Fruit fly (Drosophila melanogaster) whole organism, embryonic: ENCODE measurements around the gene CG42819.

ENCODE experiments used
- Bdp1 ChIP-seq: fragments of 200-800 bp; sonication (Bioruptor generic); optimal IDR thresholded peaks from 3 replicates; lab custom pipeline; 2016; ENCODE audit warnings: missing biosample characterization, missing genetic modification characterization
- CG11504 ChIP-seq: fragments of 200-800 bp; sonication (Bioruptor generic); optimal IDR thresholded peaks from 3 replicates; lab custom pipeline; 2019; ENCODE audit warnings: missing biosample characterization, mild to moderate bottlenecking, missing genetic modification characterization, moderate library complexity
- CG11695 ChIP-seq: fragments of 200-800 bp; sonication (Bioruptor generic); IDR thresholded peaks from 3 replicates; pipeline ENCODE4 v1.3.6; 2022; ENCODE audit warnings: missing biosample characterization, missing genetic modification characterization
- CG12744 ChIP-seq: fragments of 200-800 bp; sonication (Bioruptor generic); optimal IDR thresholded peaks from 2 replicates; lab custom pipeline; 2016; ENCODE audit warnings: missing biosample characterization, missing genetic modification characterization
- CG13624 ChIP-seq: fragments of 200-800 bp; sonication (Bioruptor generic); optimal IDR thresholded peaks from 2 replicates; lab custom pipeline; 2016; ENCODE audit warnings: missing biosample characterization, missing genetic modification characterization
- CG17802 ChIP-seq: fragments of 200-800 bp; sonication (Bioruptor generic); optimal IDR thresholded peaks from 2 replicates; lab custom pipeline; 2018; ENCODE audit warnings: missing biosample characterization, mild to moderate bottlenecking, missing genetic modification characterization, moderate library complexity
- CG18619 ChIP-seq: fragments of 200-800 bp; sonication (Bioruptor generic); optimal IDR thresholded peaks from 3 replicates; lab custom pipeline; 2017; ENCODE audit warnings: missing biosample characterization, mild to moderate bottlenecking, missing genetic modification characterization
- CG2678 ChIP-seq: fragments of 200-800 bp; sonication (Bioruptor generic); optimal IDR thresholded peaks from 3 replicates; lab custom pipeline; 2019; ENCODE audit warnings: missing biosample characterization, mild to moderate bottlenecking, missing genetic modification characterization, moderate library complexity
- CG2875 ChIP-seq: fragments of 200-800 bp; sonication (Bioruptor generic); optimal IDR thresholded peaks from 2 replicates; lab custom pipeline; 2017; ENCODE audit warnings: missing biosample characterization, mild to moderate bottlenecking, missing genetic modification characterization, missing genetic modification reagents
- CG4328 ChIP-seq: fragments of 200-800 bp; sonication (Bioruptor generic); optimal IDR thresholded peaks from 3 replicates; lab custom pipeline; 2017; ENCODE audit warnings: missing biosample characterization, missing genetic modification reagents, missing genetic modification characterization
- CG4730 ChIP-seq: fragments of 200-800 bp; sonication (Bioruptor generic); IDR thresholded peaks from 2 replicates; pipeline ENCODE4 v1.3.6; 2022; ENCODE audit warnings: missing biosample characterization, missing genetic modification characterization
- CG4854 ChIP-seq: fragments of 200-800 bp; sonication (Bioruptor generic); optimal IDR thresholded peaks from 2 replicates; lab custom pipeline; 2016; ENCODE audit warnings: missing biosample characterization, missing genetic modification characterization, inconsistent platforms
- CG6654 ChIP-seq: fragments of 200-800 bp; sonication (Bioruptor generic); optimal IDR thresholded peaks from 2 replicates; lab custom pipeline; 2017; ENCODE audit warnings: missing biosample characterization, mild to moderate bottlenecking, missing genetic modification characterization
- CG7928 ChIP-seq: fragments of 200-800 bp; sonication (Bioruptor generic); optimal IDR thresholded peaks from 2 replicates; lab custom pipeline; 2017; ENCODE audit warnings: missing biosample characterization, mild to moderate bottlenecking, missing genetic modification characterization
- CG8089 ChIP-seq: fragments of 200-800 bp; sonication (Bioruptor generic); optimal IDR thresholded peaks from 3 replicates; lab custom pipeline; 2016; ENCODE audit warnings: missing biosample characterization, missing genetic modification characterization
- CG9437 ChIP-seq: fragments of 200-800 bp; sonication (Bioruptor generic); optimal IDR thresholded peaks from 2 replicates; lab custom pipeline; 2018; ENCODE audit warnings: missing biosample characterization, mild to moderate bottlenecking, missing genetic modification characterization
- Camta ChIP-seq: fragments of 200-800 bp; sonication (Bioruptor generic); optimal IDR thresholded peaks from 2 replicates; lab custom pipeline; 2016; ENCODE audit warnings: missing biosample characterization, missing genetic modification characterization
- Dref ChIP-seq: fragments of 200-800 bp; sonication (Bioruptor generic); IDR thresholded peaks from 2 replicates; pipeline ENCODE4 v1.3.6; 2022; ENCODE audit warnings: missing biosample characterization, missing genetic modification characterization
- E2f1 ChIP-seq: fragments of 200-800 bp; sonication (Bioruptor generic); IDR thresholded peaks from 2 replicates; pipeline ENCODE4 v1.3.6; 2022; ENCODE audit warnings: missing biosample characterization, missing genetic modification characterization
- Eip74EF ChIP-seq, 2 experiments: fragments of 200-800 bp in 1 of 2; fragments of >200 bp in 1 of 2; sonication (Bioruptor generic) in 1 of 2; optimal IDR thresholded peaks; 2 replicates each; lab custom pipeline; 2017 to 2019; ENCODE audit warnings: missing biosample characterization in 2 of 2, missing genetic modification characterization in 2 of 2, mild to moderate bottlenecking in 1 of 2, moderate library complexity in 1 of 2
- Fer1 ChIP-seq: fragments of 200-800 bp; sonication (Bioruptor generic); optimal IDR thresholded peaks from 2 replicates; lab custom pipeline; 2017; ENCODE audit warnings: missing biosample characterization, mild to moderate bottlenecking, missing genetic modification characterization
- HLH3B ChIP-seq: fragments of 200-800 bp; sonication (Bioruptor generic); IDR thresholded peaks from 2 replicates; pipeline ENCODE4 v1.3.6; 2022; ENCODE audit warnings: missing biosample characterization, missing genetic modification characterization
- Hmr ChIP-seq: fragments of 200-800 bp; sonication (Bioruptor generic); optimal IDR thresholded peaks from 3 replicates; lab custom pipeline; 2017; ENCODE audit warnings: mild to moderate bottlenecking, missing biosample characterization, missing genetic modification reagents, missing genetic modification characterization
- Kr ChIP-seq: fragments of 200-800 bp; sonication (Bioruptor generic); optimal IDR thresholded peaks from 2 replicates; lab custom pipeline; 2017; ENCODE audit warnings: missing biosample characterization, mild to moderate bottlenecking, missing genetic modification characterization
- Neu2 ChIP-seq: fragments of 200-800 bp; sonication (Bioruptor generic); optimal IDR thresholded peaks from 3 replicates; lab custom pipeline; 2016; ENCODE audit warnings: missing biosample characterization, missing genetic modification characterization, borderline replicate concordance
- NfI ChIP-seq: fragments of 200-800 bp; sonication (Bioruptor generic); optimal IDR thresholded peaks from 3 replicates; lab custom pipeline; 2018; ENCODE audit warnings: missing biosample characterization, mild to moderate bottlenecking, missing genetic modification characterization, moderate library complexity
- Oli ChIP-seq: fragments of 200-800 bp; sonication (Bioruptor generic); optimal IDR thresholded peaks from 2 replicates; lab custom pipeline; 2018; ENCODE audit warnings: missing biosample characterization, mild to moderate bottlenecking, missing genetic modification characterization, moderate library complexity
- Vsx1 ChIP-seq: fragments of 200-800 bp; sonication (Bioruptor generic); optimal IDR thresholded peaks from 2 replicates; lab custom pipeline; 2017; ENCODE audit warnings: missing biosample characterization, mild to moderate bottlenecking, missing genetic modification characterization, missing genetic modification reagents
- bbx ChIP-seq: fragments of 200-800 bp; sonication (Bioruptor generic); IDR thresholded peaks from 2 replicates; pipeline ENCODE4 v1.3.6; 2022; ENCODE audit warnings: missing biosample characterization, missing genetic modification characterization; ENCODE audit not compliant: partially characterized antibody
- bigmax ChIP-seq: fragments of 200-800 bp; sonication (Bioruptor generic); optimal IDR thresholded peaks from 2 replicates; lab custom pipeline; 2018; ENCODE audit warnings: missing biosample characterization, mild to moderate bottlenecking, missing genetic modification characterization
- corto ChIP-seq: fragments of 200-800 bp; sonication (Bioruptor generic); optimal IDR thresholded peaks from 2 replicates; lab custom pipeline; 2016; ENCODE audit warnings: missing biosample characterization, mild to moderate bottlenecking, missing genetic modification characterization, moderate library complexity
- crol ChIP-seq: fragments of 200-800 bp; sonication (Bioruptor generic); IDR thresholded peaks from 2 replicates; pipeline ENCODE4 v1.3.6; 2022; ENCODE audit warnings: missing biosample characterization, missing genetic modification characterization
- dati ChIP-seq: fragments of 200-800 bp; sonication (Bioruptor generic); IDR thresholded peaks from 2 replicates; pipeline ENCODE4 v1.3.6; 2022; ENCODE audit warnings: missing biosample characterization, missing genetic modification characterization
- dpn ChIP-seq, 2 experiments: fragments of 200-800 bp; sonication (Bioruptor generic); optimal IDR thresholded peaks; 3 replicates each; lab custom pipeline; 2016; ENCODE audit warnings: missing biosample characterization in 2 of 2, missing genetic modification characterization in 2 of 2
- dysf ChIP-seq: fragments of 200-800 bp; sonication (Bioruptor generic); IDR thresholded peaks from 3 replicates; pipeline ENCODE4 v1.3.6; 2022; ENCODE audit warnings: missing biosample characterization, missing genetic modification characterization
- ewg ChIP-seq: fragments of 200-800 bp; sonication (Bioruptor generic); optimal IDR thresholded peaks from 3 replicates; lab custom pipeline; 2017; ENCODE audit warnings: mild to moderate bottlenecking, missing biosample characterization, missing genetic modification reagents, missing genetic modification characterization
- her ChIP-seq: fragments of 200-800 bp; sonication (Bioruptor generic); optimal IDR thresholded peaks from 2 replicates; lab custom pipeline; 2016; ENCODE audit warnings: missing biosample characterization, missing genetic modification characterization
- jigr1 ChIP-seq: fragments of 200-800 bp; sonication (Bioruptor generic); IDR thresholded peaks from 3 replicates; pipeline ENCODE4 v1.3.6; 2022; ENCODE audit warnings: missing biosample characterization, missing genetic modification characterization
- kah ChIP-seq: fragments of 200-800 bp; sonication (Bioruptor generic); optimal IDR thresholded peaks from 2 replicates; lab custom pipeline; 2018; ENCODE audit warnings: missing biosample characterization, mild to moderate bottlenecking, missing genetic modification characterization
- lab ChIP-seq: fragments of 200-800 bp; sonication (Bioruptor generic); optimal IDR thresholded peaks from 3 replicates; lab custom pipeline; 2017; ENCODE audit warnings: missing biosample characterization, missing genetic modification characterization, mild to moderate bottlenecking, moderate library complexity, missing genetic modification reagents
- lov ChIP-seq, 2 experiments: fragments of 200-800 bp in 1 of 2; fragments of >200 bp in 1 of 2; sonication (Bioruptor generic) in 1 of 2; IDR thresholded peaks in 1 of 2; optimal IDR thresholded peaks in 1 of 2; 2 replicates in 1 of 2; 3 replicates in 1 of 2; pipeline versions ENCODE4 v1.3.6 to Lab custom; 2017 to 2022; ENCODE audit warnings: missing biosample characterization in 1 of 2, missing genetic modification characterization in 1 of 2
- pan ChIP-seq, 4 experiments: fragments of >200 bp in 3 of 4; fragments of 200-800 bp in 1 of 4; sonication (Bioruptor generic) in 1 of 4; optimal IDR thresholded peaks in 3 of 4; IDR thresholded peaks in 1 of 4; 2 replicates each; pipeline versions ENCODE4 v1.3.6 to Lab custom; 2017 to 2022; ENCODE audit warnings: missing biosample characterization in 2 of 4, missing genetic modification characterization in 2 of 4, mixed read lengths in 1 of 4
- pnt ChIP-seq: fragments of 200-800 bp; sonication (Bioruptor generic); optimal IDR thresholded peaks from 3 replicates; lab custom pipeline; 2016; ENCODE audit warnings: missing biosample characterization, missing genetic modification characterization
- run ChIP-seq: fragments of 200-800 bp; sonication (Bioruptor generic); optimal IDR thresholded peaks from 3 replicates; lab custom pipeline; 2018; ENCODE audit warnings: missing biosample characterization, mild to moderate bottlenecking, missing genetic modification characterization
- scrt ChIP-seq: fragments of 200-800 bp; sonication (Bioruptor generic); optimal IDR thresholded peaks from 2 replicates; lab custom pipeline; 2018; ENCODE audit warnings: missing biosample characterization, mild to moderate bottlenecking, missing genetic modification characterization, moderate library complexity
- sisA ChIP-seq: fragments of 200-800 bp; sonication (Bioruptor generic); IDR thresholded peaks from 2 replicates; pipeline ENCODE4 v1.3.6; 2022; ENCODE audit warnings: missing biosample characterization, missing genetic modification characterization
- usp ChIP-seq: fragments of >200 bp; optimal IDR thresholded peaks from 2 replicates; lab custom pipeline; 2017; ENCODE audit warnings: missing biosample characterization, missing genetic modification characterization
- wdn ChIP-seq: fragments of 200-800 bp; sonication (Bioruptor generic); IDR thresholded peaks from 2 replicates; pipeline ENCODE4 v1.3.6; 2022; ENCODE audit warnings: missing biosample characterization, missing genetic modification characterization
- zen ChIP-seq: fragments of 200-800 bp; sonication (Bioruptor generic); optimal IDR thresholded peaks from 3 replicates; lab custom pipeline; 2018; ENCODE audit warnings: missing biosample characterization, mild to moderate bottlenecking, missing genetic modification characterization, moderate library complexity
- zfh1 ChIP-seq: fragments of 200-800 bp; sonication (Bioruptor generic); IDR thresholded peaks from 3 replicates; pipeline ENCODE4 v1.3.6; 2022; ENCODE audit warnings: missing biosample characterization, missing genetic modification characterization

Gene CG42819

dm6 chr2L:8374235-8374634 lies 14.9 kb downstream of the CG42819 start, which contains the start of gene Wdr82 (continued):
- TF ChIP-seq CG4854 (GFP tag; lab: Kevin White, UChicago) (no peak), CG12744 (GFP tag; lab: Kevin White, UChicago) (no peak), Oli (tag; lab: Kevin White, UChicago) (no peak), crol (no peak), Kr (GFP tag; lab: Kevin White, UChicago) (no peak), CG4328 (GFP tag; lab: Kevin White, UChicago) (no peak), dpn (GFP tag; optimal IDR thresholded peaks at IDR 0.05; lab: Kevin White, UChicago) (no peak), ewg (no peak), Neu2 (GFP tag; lab: Kevin White, UChicago) (no peak), jigr1 (GFP tag; lab: Robert Waterston, UW) (no peak), Fer1 (no peak), CG7928 (GFP tag; lab: Kevin White, UChicago) (no peak), HLH3B (GFP tag; lab: Robert Waterston, UW) (no peak), CG9437 (no peak), CG8089 (GFP tag; lab: Kevin White, UChicago) (no peak), Camta (GFP tag; lab: Kevin White, UChicago) (no peak), Bdp1 (GFP tag; lab: Kevin White, UChicago) (no peak), run (tag; lab: Kevin White, UChicago) (no peak), corto (no peak), dysf (GFP tag; lab: Robert Waterston, UW) (no peak), pan (optimal IDR thresholded peaks at IDR 0.05; lab: Kevin White, UChicago) (no peak), pan (GFP tag; optimal IDR thresholded peaks at IDR 0.05 in 1 of 2, IDR thresholded peaks at IDR 0.05 in 1 of 2) (no peak), scrt (GFP tag; lab: Kevin White, UChicago) (no peak), her (GFP tag; lab: Kevin White, UChicago) (no peak), pnt (GFP tag; lab: Kevin White, UChicago) (no peak), Eip74EF (GFP tag; optimal IDR thresholded peaks at IDR 0.05; lab: Kevin White, UChicago) (no peak), Vsx1 (no peak), bigmax (GFP tag; lab: Kevin White, UChicago) (no peak), dati (GFP tag; lab: Robert Waterston, UW) (no peak), kah (no peak), bbx (GFP tag; lab: Robert Waterston, UW) (peak; percentile 87), CG18619 (GFP tag; lab: Kevin White, UChicago) (no peak), CG2875 (GFP tag; lab: Kevin White, UChicago) (no peak), CG2678 (tag; lab: Kevin White, UChicago) (no peak), CG17802 (tag; lab: Kevin White, UChicago) (no peak), CG11504 (tag; lab: Kevin White, UChicago) (peak; percentile 77), Hmr (no peak), zfh1 (GFP tag; lab: Robert Waterston, UW) (no peak), Dref (peak; percentile 85), zen (tag; lab: Kevin White, UChicago) (no peak), NfI (GFP tag; lab: Kevin White, UChicago) (no peak), CG11695 (GFP tag; lab: Robert Waterston, UW) (no peak), E2f1 (GFP tag; lab: Robert Waterston, UW) (no peak), CG13624 (no peak), CG4730 (GFP tag; lab: Robert Waterston, UW) (no peak), CG6654 (GFP tag; lab: Kevin White, UChicago) (no peak), lab (no peak), usp (no peak), sisA (GFP tag; lab: Robert Waterston, UW) (no peak), lov (optimal IDR thresholded peaks at IDR 0.05; lab: Kevin White, UChicago) (no peak), lov (GFP tag; IDR thresholded peaks at IDR 0.05; lab: Robert Waterston, UW) (no peak), wdn (GFP tag; lab: Robert Waterston, UW) (no peak)
